Worm (Caenorhabditis elegans) whole organism, L3 larva: ENCODE data around the gene C13A2.1.

Experiments used
- R02D3.7 ChIP-seq: fragments of 150-350 bp; optimal IDR thresholded peaks from 2 replicates; lab custom pipeline; 2014; ENCODE audit warnings: missing biosample characterization, missing genetic modification characterization
- ZK546.5 ChIP-seq: sonication (generic microtip); optimal IDR thresholded peaks from 2 replicates; lab custom pipeline; 2017; ENCODE audit warnings: missing biosample characterization, missing genetic modification characterization
- aly-2 ChIP-seq: fragments of 150-350 bp; optimal IDR thresholded peaks from 2 replicates; lab custom pipeline; 2014; ENCODE audit warnings: missing biosample characterization, missing genetic modification characterization
- ceh-16 ChIP-seq: sonication (generic microtip); optimal IDR thresholded peaks from 2 replicates; lab custom pipeline; 2017; ENCODE audit warnings: missing biosample characterization, missing genetic modification characterization
- ceh-28 ChIP-seq: fragments of 150-350 bp; optimal IDR thresholded peaks from 2 replicates; lab custom pipeline; 2014; ENCODE audit warnings: missing biosample characterization, missing genetic modification reagents, missing genetic modification characterization
- ceh-82 ChIP-seq: fragments of 150-350 bp; optimal IDR thresholded peaks from 2 replicates; lab custom pipeline; 2014; ENCODE audit warnings: missing biosample characterization, missing genetic modification characterization
- daf-12 ChIP-seq: fragments of 150-350 bp; optimal IDR thresholded peaks from 2 replicates; lab custom pipeline; 2014; ENCODE audit warnings: missing biosample characterization, missing genetic modification reagents, missing genetic modification characterization
- egl-27 ChIP-seq: sonication (generic microtip); optimal IDR thresholded peaks from 4 replicates; lab custom pipeline; 2017; ENCODE audit warnings: missing biosample characterization, missing genetic modification reagents, missing genetic modification characterization
- elt-1 ChIP-seq: fragments of 150-350 bp; optimal IDR thresholded peaks from 2 replicates; lab custom pipeline; 2014; ENCODE audit warnings: missing biosample characterization, missing genetic modification characterization
- elt-2 ChIP-seq: sonication (generic microtip); optimal IDR thresholded peaks from 2 replicates; lab custom pipeline; 2016; ENCODE audit warnings: missing genetic modification reagents, mild to moderate bottlenecking, missing genetic modification characterization, missing compliant biosample characterization
- elt-3 ChIP-seq, 3 experiments: fragments of 150-350 bp in 1 of 3; sonication (generic microtip) in 2 of 3; optimal IDR thresholded peaks; 2 replicates in 2 of 3; 4 replicates in 1 of 3; lab custom pipeline; 2014 to 2017; ENCODE audit warnings: missing biosample characterization in 3 of 3, missing genetic modification characterization in 3 of 3
- eor-1 ChIP-seq, 2 experiments: fragments of 150-350 bp; optimal IDR thresholded peaks; 2 replicates each; lab custom pipeline; 2014 to 2018; ENCODE audit warnings: missing biosample characterization in 2 of 2, missing genetic modification characterization in 2 of 2
- fkh-10 ChIP-seq: sonication (generic microtip); optimal IDR thresholded peaks from 2 replicates; lab custom pipeline; 2017; ENCODE audit warnings: missing biosample characterization, missing genetic modification reagents, missing genetic modification characterization
- fkh-2 ChIP-seq: fragments of 150-350 bp; optimal IDR thresholded peaks from 2 replicates; lab custom pipeline; 2014; ENCODE audit warnings: missing biosample characterization, missing genetic modification reagents, missing genetic modification characterization
- hmg-11 ChIP-seq: sonication (generic microtip); optimal IDR thresholded peaks from 2 replicates; lab custom pipeline; 2016; ENCODE audit warnings: missing genetic modification characterization, missing compliant biosample characterization
- lin-15B ChIP-seq: fragments of 150-350 bp; optimal IDR thresholded peaks from 2 replicates; lab custom pipeline; 2014; ENCODE audit warnings: missing biosample characterization, missing genetic modification characterization
- lin-39 ChIP-seq: fragments of 150-350 bp; optimal IDR thresholded peaks from 2 replicates; lab custom pipeline; 2018; ENCODE audit warnings: missing biosample characterization, missing genetic modification reagents, missing genetic modification characterization
- lsy-12 ChIP-seq: sonication (generic microtip); optimal IDR thresholded peaks from 2 replicates; lab custom pipeline; 2016; ENCODE audit warnings: mild to moderate bottlenecking, missing genetic modification characterization, missing compliant biosample characterization
- mdl-1 ChIP-seq: fragments of 150-350 bp; optimal IDR thresholded peaks from 2 replicates; lab custom pipeline; 2014; ENCODE audit warnings: missing biosample characterization, missing genetic modification characterization
- mml-1 ChIP-seq: fragments of 150-350 bp; sonication (generic microtip); optimal IDR thresholded peaks from 3 replicates; lab custom pipeline; 2014; ENCODE audit warnings: missing biosample characterization, missing genetic modification characterization
- nfya-1 ChIP-seq: sonication (generic microtip); optimal IDR thresholded peaks from 2 replicates; lab custom pipeline; 2017; ENCODE audit warnings: missing genetic modification characterization, mild to moderate bottlenecking, missing compliant biosample characterization, antibody characterized with exemption, moderate library complexity; ENCODE audit not compliant: insufficient read depth
- nhr-11 ChIP-seq: fragments of 150-350 bp; optimal IDR thresholded peaks from 2 replicates; lab custom pipeline; 2014; ENCODE audit warnings: missing biosample characterization, missing genetic modification characterization
- nhr-23 ChIP-seq: fragments of 150-350 bp; optimal IDR thresholded peaks from 2 replicates; lab custom pipeline; 2014; ENCODE audit warnings: missing biosample characterization, missing genetic modification reagents, missing genetic modification characterization
- nhr-237 ChIP-seq: fragments of 150-350 bp; optimal IDR thresholded peaks from 2 replicates; lab custom pipeline; 2014; ENCODE audit warnings: missing biosample characterization, missing genetic modification characterization
- nhr-25 ChIP-seq: sonication (generic microtip); optimal IDR thresholded peaks from 2 replicates; lab custom pipeline; 2017; ENCODE audit warnings: missing biosample characterization, missing genetic modification characterization
- nhr-28 ChIP-seq: fragments of 150-350 bp; optimal IDR thresholded peaks from 2 replicates; lab custom pipeline; 2014; ENCODE audit warnings: missing biosample characterization, missing genetic modification characterization
- nhr-43 ChIP-seq: sonication (generic microtip); optimal IDR thresholded peaks from 2 replicates; lab custom pipeline; 2016; ENCODE audit warnings: mild to moderate bottlenecking, missing genetic modification characterization, missing compliant biosample characterization; ENCODE audit not compliant: poor library complexity, severe bottlenecking
- nhr-67 ChIP-seq: fragments of 150-350 bp; optimal IDR thresholded peaks from 2 replicates; lab custom pipeline; 2014; ENCODE audit warnings: missing biosample characterization, missing genetic modification characterization
- nhr-76 ChIP-seq: fragments of 150-350 bp; sonication (generic microtip); optimal IDR thresholded peaks from 5 replicates; lab custom pipeline; 2014; ENCODE audit warnings: missing biosample characterization, missing genetic modification characterization
- nhr-77 ChIP-seq: fragments of 150-350 bp; optimal IDR thresholded peaks from 2 replicates; lab custom pipeline; 2014; ENCODE audit warnings: missing biosample characterization, missing genetic modification characterization
- pha-4 ChIP-seq: fragments of 150-350 bp; optimal IDR thresholded peaks from 2 replicates; lab custom pipeline; 2014; ENCODE audit warnings: missing biosample characterization, missing genetic modification reagents, missing genetic modification characterization
- pqm-1 ChIP-seq: fragments of 150-350 bp; optimal IDR thresholded peaks from 2 replicates; lab custom pipeline; 2017; ENCODE audit warnings: missing biosample characterization, missing genetic modification characterization, inconsistent platforms
- sea-2 ChIP-seq: fragments of 150-350 bp; sonication (generic microtip); optimal IDR thresholded peaks from 4 replicates; lab custom pipeline; 2014; ENCODE audit warnings: missing biosample characterization, missing genetic modification reagents, missing genetic modification characterization
- skn-1 ChIP-seq: fragments of 150-350 bp; optimal IDR thresholded peaks from 2 replicates; lab custom pipeline; 2014; ENCODE audit warnings: missing biosample characterization, missing genetic modification characterization
- snpc-4 ChIP-seq: fragments of 150-350 bp; optimal IDR thresholded peaks from 2 replicates; lab custom pipeline; 2014; ENCODE audit warnings: missing biosample characterization, missing genetic modification characterization
- tbx-2 ChIP-seq: sonication (generic microtip); optimal IDR thresholded peaks from 2 replicates; lab custom pipeline; 2016; ENCODE audit warnings: mild to moderate bottlenecking, missing genetic modification characterization, missing compliant biosample characterization
- unc-39 ChIP-seq: sonication (generic microtip); optimal IDR thresholded peaks from 4 replicates; lab custom pipeline; 2017; ENCODE audit warnings: missing biosample characterization, missing genetic modification characterization
- unc-62 ChIP-seq: fragments of 150-350 bp; sonication (generic microtip); optimal IDR thresholded peaks from 4 replicates; lab custom pipeline; 2014; ENCODE audit warnings: missing biosample characterization, missing genetic modification reagents, missing genetic modification characterization
- ztf-4 ChIP-seq: fragments of 150-350 bp; optimal IDR thresholded peaks from 2 replicates; lab custom pipeline; 2014; ENCODE audit warnings: missing biosample characterization, missing genetic modification characterization

C13A2.1 gene

ce11 chrV:7274992-7275391, 13.8 kb upstream of the C13A2.1 start, which contains the start of gene C13A2.10:
C13A2.10 (minus strand) TSS chrV:7275092.
- no peak for TF ChIP-seq pqm-1 (tag; lab: Kevin White, UChicago)
- no peak for TF ChIP-seq nfya-1 (tag; lab: Kevin White, UChicago)
- TF ChIP-seq lin-15B (tag; lab: Kevin White, UChicago), result no peak
- TF ChIP-seq sea-2 (GFP tag; lab: Kevin White, UChicago), result no peak
- TF ChIP-seq daf-12 (tag; lab: Kevin White, UChicago), result no peak
- TF ChIP-seq elt-1 (tag; lab: Kevin White, UChicago), result no peak
- no peak for TF ChIP-seq skn-1
- TF ChIP-seq fkh-2 (tag; lab: Kevin White, UChicago), result no peak
- TF ChIP-seq ztf-4, result no peak
- no peak for TF ChIP-seq nhr-76 (tag; lab: Kevin White, UChicago)
- TF ChIP-seq ceh-16 (tag; lab: Kevin White, UChicago), result no peak
- no peak for TF ChIP-seq nhr-67 (tag; lab: Kevin White, UChicago)
- no peak for TF ChIP-seq nhr-11
- TF ChIP-seq nhr-237, result no peak
- TF ChIP-seq unc-39 (tag; lab: Kevin White, UChicago), result no peak
- no peak for TF ChIP-seq nhr-43 (tag; lab: Kevin White, UChicago)
- no peak for TF ChIP-seq unc-62 (GFP tag; lab: Kevin White, UChicago)
- no peak for TF ChIP-seq pha-4 (tag; lab: Kevin White, UChicago)
- TF ChIP-seq nhr-28 (tag; lab: Kevin White, UChicago), result no peak
- no peak for TF ChIP-seq nhr-77 (tag; lab: Kevin White, UChicago)
- TF ChIP-seq, all 47 proteins: peak for 0

- TF ChIP-seq elt-2 (tag; lab: Kevin White, UChicago), result no peak
- no peak for TF ChIP-seq elt-3 (tag; optimal IDR thresholded peaks at IDR 0.05; lab: Kevin White, UChicago)
- TF ChIP-seq unc-39 (tag; lab: Kevin White, UChicago), result no peak
- TF ChIP-seq nhr-237, result no peak
- TF ChIP-seq nhr-67 (tag; lab: Kevin White, UChicago), result no peak
- no peak for TF ChIP-seq R02D3.7 (tag; lab: Kevin White, UChicago)
- TF ChIP-seq eor-1 (tag; optimal IDR thresholded peaks at IDR 0.05; lab: Kevin White, UChicago), result no peak
- no peak for TF ChIP-seq nhr-25 (tag; lab: Kevin White, UChicago)
- TF ChIP-seq fkh-10 (GFP tag; lab: Kevin White, UChicago), result no peak
- TF ChIP-seq nfya-1 (tag; lab: Kevin White, UChicago), result no peak
- TF ChIP-seq ceh-16 (tag; lab: Kevin White, UChicago), result no peak
- no peak for TF ChIP-seq unc-62 (GFP tag; lab: Kevin White, UChicago)
- TF ChIP-seq nhr-11, result no peak
- no peak for TF ChIP-seq snpc-4 (tag; lab: Kevin White, UChicago)
- TF ChIP-seq daf-12 (tag; lab: Kevin White, UChicago), result no peak
- TF ChIP-seq ceh-82 (tag; lab: Kevin White, UChicago), result no peak
- no peak for TF ChIP-seq lsy-12 (tag; lab: Kevin White, UChicago)
Observed at ce11 chrV:7275491-7275890, 13.3 kb upstream of the C13A2.1 start, which contains the start of gene C13A2.5. C13A2.5 (plus strand) TSS chrV:7275791.

ce11 chrV:7279090-7279489, 9.7 kb upstream of the C13A2.1 start, which contains the start of gene C13A2.4:
C13A2.4 (plus strand) TSS chrV:7279390.
- TF ChIP-seq lin-15B (tag; lab: Kevin White, UChicago) (no peak), ceh-28 (tag; lab: Kevin White, UChicago) (no peak), ZK546.5 (no peak), snpc-4 (tag; lab: Kevin White, UChicago) (no peak), mml-1 (tag; lab: Kevin White, UChicago) (no peak), hmg-11 (tag; lab: Kevin White, UChicago) (no peak), lin-39 (no peak), elt-2 (tag; lab: Kevin White, UChicago) (no peak), elt-1 (tag; lab: Kevin White, UChicago) (no peak), egl-27 (tag; lab: Kevin White, UChicago) (no peak), aly-2 (tag; lab: Kevin White, UChicago) (no peak), mdl-1 (tag; lab: Kevin White, UChicago) (no peak), tbx-2 (tag; lab: Kevin White, UChicago) (no peak), sea-2 (GFP tag; lab: Kevin White, UChicago) (no peak), nhr-23 (tag; lab: Kevin White, UChicago) (no peak), nhr-11 (no peak), nhr-77 (tag; lab: Kevin White, UChicago) (no peak), ceh-82 (tag; lab: Kevin White, UChicago) (no peak), fkh-10 (GFP tag; lab: Kevin White, UChicago) (no peak)
